Fruit fly (Drosophila melanogaster) whole organism, embryonic: Measurements from ENCODE around the gene Mkp3.

ENCODE experiments used
- BEAF-32 ChIP-seq: fragments of 200-800 bp; sonication (Bioruptor generic); optimal IDR thresholded peaks from 3 replicates; lab custom pipeline; 2017; ENCODE audit warnings: missing biosample characterization, missing genetic modification characterization, mild to moderate bottlenecking, moderate library complexity, missing genetic modification reagents
- CG10959 ChIP-seq: fragments of 200-800 bp; sonication (Bioruptor generic); IDR thresholded peaks from 2 replicates; pipeline ENCODE4 v1.3.6; 2022; ENCODE audit warnings: missing biosample characterization, missing genetic modification characterization
- CG14965 ChIP-seq: fragments of 200-800 bp; sonication (Bioruptor generic); optimal IDR thresholded peaks from 2 replicates; lab custom pipeline; 2016; ENCODE audit warnings: missing biosample characterization, missing genetic modification characterization, borderline replicate concordance
- CG1602 ChIP-seq: fragments of 200-800 bp; sonication (Bioruptor generic); optimal IDR thresholded peaks from 3 replicates; lab custom pipeline; 2016; ENCODE audit warnings: missing biosample characterization, missing genetic modification characterization
- CG18476 ChIP-seq: fragments of 200-800 bp; sonication (Bioruptor generic); optimal IDR thresholded peaks from 2 replicates; lab custom pipeline; 2016; ENCODE audit warnings: missing biosample characterization, mild to moderate bottlenecking, missing genetic modification characterization
- CG2120 ChIP-seq: fragments of 200-800 bp; sonication (Bioruptor generic); optimal IDR thresholded peaks from 3 replicates; lab custom pipeline; 2016; ENCODE audit warnings: missing biosample characterization, missing genetic modification characterization
- CG2199 ChIP-seq: fragments of 200-800 bp; sonication (Bioruptor generic); IDR thresholded peaks from 3 replicates; pipeline ENCODE4 v1.3.6; 2022; ENCODE audit warnings: missing biosample characterization, missing genetic modification characterization
- CG34422 ChIP-seq: fragments of 200-800 bp; sonication (Bioruptor generic); IDR thresholded peaks from 3 replicates; pipeline ENCODE4 v1.3.6; 2022; ENCODE audit warnings: missing biosample characterization, missing genetic modification characterization
- CG3847 ChIP-seq: fragments of 200-800 bp; sonication (Bioruptor generic); IDR thresholded peaks from 2 replicates; pipeline ENCODE4 v1.3.6; 2022; ENCODE audit warnings: missing biosample characterization, missing genetic modification characterization
- CG3995 ChIP-seq: fragments of 200-800 bp; sonication (Bioruptor generic); optimal IDR thresholded peaks from 3 replicates; lab custom pipeline; 2016; ENCODE audit warnings: missing biosample characterization, missing genetic modification characterization
- CG43689 ChIP-seq: fragments of 200-800 bp; sonication (Bioruptor generic); IDR thresholded peaks from 2 replicates; pipeline ENCODE4 v1.3.6; 2022; ENCODE audit warnings: missing biosample characterization, missing genetic modification characterization
- CG6272 ChIP-seq: fragments of 200-800 bp; sonication (Bioruptor generic); IDR thresholded peaks from 2 replicates; pipeline ENCODE4 v1.3.6; 2022; ENCODE audit warnings: missing biosample characterization, missing genetic modification characterization
- CG7786 ChIP-seq: fragments of 200-800 bp; sonication (Bioruptor generic); optimal IDR thresholded peaks from 2 replicates; lab custom pipeline; 2016; ENCODE audit warnings: missing biosample characterization, missing genetic modification characterization
- CG7987 ChIP-seq: fragments of 200-800 bp; sonication (Bioruptor generic); optimal IDR thresholded peaks from 2 replicates; lab custom pipeline; 2018; ENCODE audit warnings: missing biosample characterization, mild to moderate bottlenecking, missing genetic modification characterization, moderate library complexity
- CG8359 ChIP-seq: fragments of 200-800 bp; sonication (Bioruptor generic); optimal IDR thresholded peaks from 2 replicates; lab custom pipeline; 2017; ENCODE audit warnings: missing biosample characterization, mild to moderate bottlenecking, missing genetic modification characterization, borderline replicate concordance
- Camta ChIP-seq: fragments of 200-800 bp; sonication (Bioruptor generic); optimal IDR thresholded peaks from 2 replicates; lab custom pipeline; 2016; ENCODE audit warnings: missing biosample characterization, missing genetic modification characterization
- E2f1 ChIP-seq: fragments of 200-800 bp; sonication (Bioruptor generic); IDR thresholded peaks from 2 replicates; pipeline ENCODE4 v1.3.6; 2022; ENCODE audit warnings: missing biosample characterization, missing genetic modification characterization
- Eip74EF ChIP-seq, 2 experiments: fragments of 200-800 bp in 1 of 2; fragments of >200 bp in 1 of 2; sonication (Bioruptor generic) in 1 of 2; optimal IDR thresholded peaks; 2 replicates each; lab custom pipeline; 2017 to 2019; ENCODE audit warnings: missing biosample characterization in 2 of 2, missing genetic modification characterization in 2 of 2, mild to moderate bottlenecking in 1 of 2, moderate library complexity in 1 of 2
- Elba2 ChIP-seq: fragments of 200-800 bp; sonication (Bioruptor generic); optimal IDR thresholded peaks from 3 replicates; lab custom pipeline; 2016; ENCODE audit warnings: missing biosample characterization, missing genetic modification characterization
- Hey ChIP-seq: fragments of 200-800 bp; sonication (Bioruptor generic); optimal IDR thresholded peaks from 3 replicates; lab custom pipeline; 2018; ENCODE audit warnings: missing biosample characterization, mild to moderate bottlenecking, missing genetic modification characterization
- HmgZ ChIP-seq: fragments of 200-800 bp; sonication (Bioruptor generic); optimal IDR thresholded peaks from 2 replicates; lab custom pipeline; 2018; ENCODE audit warnings: missing biosample characterization, mild to moderate bottlenecking, missing genetic modification characterization
- Hmr ChIP-seq: fragments of 200-800 bp; sonication (Bioruptor generic); optimal IDR thresholded peaks from 3 replicates; lab custom pipeline; 2017; ENCODE audit warnings: mild to moderate bottlenecking, missing biosample characterization, missing genetic modification reagents, missing genetic modification characterization
- Mad ChIP-seq: fragments of 200-800 bp; sonication (Bioruptor generic); optimal IDR thresholded peaks from 2 replicates; lab custom pipeline; 2016; ENCODE audit warnings: missing biosample characterization, missing genetic modification characterization
- Nf-YC ChIP-seq: fragments of 200-800 bp; optimal IDR thresholded peaks from 3 replicates; lab custom pipeline; 2019; ENCODE audit warnings: missing biosample characterization, mild to moderate bottlenecking, missing genetic modification characterization, moderate library complexity
- Ravus ChIP-seq: fragments of 200-800 bp; sonication (Bioruptor generic); IDR thresholded peaks from 2 replicates; pipeline ENCODE4 v1.3.6; 2022; ENCODE audit warnings: missing biosample characterization, missing genetic modification characterization
- Scr ChIP-seq: fragments of 200-800 bp; sonication (Bioruptor generic); IDR thresholded peaks from 2 replicates; pipeline ENCODE4 v1.3.6; 2022; ENCODE audit warnings: missing biosample characterization, missing genetic modification characterization; ENCODE audit not compliant: partially characterized antibody
- Side ChIP-seq: fragments of 200-800 bp; sonication (Bioruptor generic); optimal IDR thresholded peaks from 2 replicates; lab custom pipeline; 2016; ENCODE audit warnings: missing biosample characterization, missing genetic modification characterization
- Ssrp ChIP-seq: fragments of 200-800 bp; sonication (Bioruptor generic); optimal IDR thresholded peaks from 2 replicates; lab custom pipeline; 2018; ENCODE audit warnings: missing biosample characterization, mild to moderate bottlenecking, missing genetic modification characterization, moderate library complexity
- Stat92E ChIP-seq, 3 experiments: fragments of >200 bp in 2 of 3; fragments of 200-800 bp in 1 of 3; sonication (Bioruptor generic) in 1 of 3; optimal IDR thresholded peaks; 2 replicates each; lab custom pipeline; 2017 to 2019; ENCODE audit warnings: missing biosample characterization in 3 of 3, missing genetic modification characterization in 3 of 3, mild to moderate bottlenecking in 1 of 3, moderate library complexity in 1 of 3
- Trl ChIP-seq, 3 experiments: fragments of >200 bp in 2 of 3; fragments of 200-800 bp in 1 of 3; sonication (Bioruptor generic) in 1 of 3; optimal IDR thresholded peaks; 2 replicates in 1 of 3; 3 replicates in 2 of 3; lab custom pipeline; 2016 to 2017; ENCODE audit warnings: missing biosample characterization in 1 of 3, missing genetic modification characterization in 1 of 3
- Usf ChIP-seq: fragments of 200-800 bp; sonication (Bioruptor generic); optimal IDR thresholded peaks from 2 replicates; lab custom pipeline; 2017; ENCODE audit warnings: missing genotype, missing biosample characterization, missing genetic modification characterization
- YL-1 ChIP-seq: fragments of 200-800 bp; sonication (Bioruptor generic); optimal IDR thresholded peaks from 3 replicates; lab custom pipeline; 2017; ENCODE audit warnings: missing biosample characterization, mild to moderate bottlenecking, missing genetic modification characterization
- cas ChIP-seq: fragments of 200-800 bp; sonication (Bioruptor generic); IDR thresholded peaks from 2 replicates; pipeline ENCODE4 v1.3.6; 2022; ENCODE audit warnings: missing biosample characterization, missing genetic modification characterization
- corto ChIP-seq: fragments of 200-800 bp; sonication (Bioruptor generic); optimal IDR thresholded peaks from 2 replicates; lab custom pipeline; 2016; ENCODE audit warnings: missing biosample characterization, mild to moderate bottlenecking, missing genetic modification characterization, moderate library complexity
- dysf ChIP-seq: fragments of 200-800 bp; sonication (Bioruptor generic); IDR thresholded peaks from 3 replicates; pipeline ENCODE4 v1.3.6; 2022; ENCODE audit warnings: missing biosample characterization, missing genetic modification characterization
- en ChIP-seq: fragments of 200-800 bp; sonication (Bioruptor generic); optimal IDR thresholded peaks from 2 replicates; lab custom pipeline; 2016; ENCODE audit warnings: missing biosample characterization, missing genetic modification characterization
- eve ChIP-seq, 2 experiments: fragments of >200 bp; optimal IDR thresholded peaks; 2 replicates each; lab custom pipeline; 2017; ENCODE audit warnings: missing biosample characterization in 2 of 2, missing genetic modification characterization in 2 of 2
- fd3F ChIP-seq: fragments of 200-800 bp; sonication (Bioruptor generic); optimal IDR thresholded peaks from 2 replicates; lab custom pipeline; 2018; ENCODE audit warnings: missing biosample characterization, mild to moderate bottlenecking, missing genetic modification characterization, moderate library complexity
- grau ChIP-seq: fragments of 200-800 bp; optimal IDR thresholded peaks from 3 replicates; lab custom pipeline; 2019; ENCODE audit warnings: missing biosample characterization, mild to moderate bottlenecking, missing genetic modification characterization, moderate library complexity
- gsb ChIP-seq: fragments of 200-800 bp; sonication (Bioruptor generic); IDR thresholded peaks from 2 replicates; pipeline ENCODE4 v1.3.6; 2022; ENCODE audit warnings: missing biosample characterization, missing genetic modification characterization
- jing ChIP-seq: fragments of 200-800 bp; sonication (Bioruptor generic); optimal IDR thresholded peaks from 2 replicates; lab custom pipeline; 2018; ENCODE audit warnings: missing biosample characterization, mild to moderate bottlenecking, missing genetic modification characterization
- kah ChIP-seq: fragments of 200-800 bp; sonication (Bioruptor generic); optimal IDR thresholded peaks from 2 replicates; lab custom pipeline; 2018; ENCODE audit warnings: missing biosample characterization, mild to moderate bottlenecking, missing genetic modification characterization
- mirr ChIP-seq: fragments of 200-800 bp; sonication (Bioruptor generic); optimal IDR thresholded peaks from 3 replicates; lab custom pipeline; 2018; ENCODE audit warnings: missing biosample characterization, mild to moderate bottlenecking, missing genetic modification characterization
- nerfin-1 ChIP-seq: fragments of 200-800 bp; sonication (Bioruptor generic); optimal IDR thresholded peaks from 3 replicates; lab custom pipeline; 2019; ENCODE audit warnings: missing biosample characterization, mild to moderate bottlenecking, missing genetic modification characterization, moderate library complexity
- oc ChIP-seq: fragments of 200-800 bp; sonication (Bioruptor generic); optimal IDR thresholded peaks from 2 replicates; lab custom pipeline; 2018; ENCODE audit warnings: missing biosample characterization, mild to moderate bottlenecking, missing genetic modification characterization, moderate library complexity
- pnt ChIP-seq: fragments of 200-800 bp; sonication (Bioruptor generic); optimal IDR thresholded peaks from 3 replicates; lab custom pipeline; 2016; ENCODE audit warnings: missing biosample characterization, missing genetic modification characterization
- sens ChIP-seq: fragments of 200-800 bp; sonication (Bioruptor generic); peaks from one replicate; lab custom pipeline; 2016; ENCODE audit warnings: missing biosample characterization, missing genetic modification characterization
- slbo ChIP-seq: fragments of 200-800 bp; sonication (Bioruptor generic); IDR thresholded peaks from 2 replicates; pipeline ENCODE4 v1.3.6; 2022; ENCODE audit warnings: missing biosample characterization, missing genetic modification characterization
- slp2 ChIP-seq: fragments of 200-800 bp; sonication (Bioruptor generic); optimal IDR thresholded peaks from 2 replicates; lab custom pipeline; 2016; ENCODE audit warnings: missing biosample characterization, missing genetic modification characterization
- sna ChIP-seq: fragments of 200-800 bp; sonication (Bioruptor generic); IDR thresholded peaks from 2 replicates; pipeline ENCODE4 v1.3.6; 2022; ENCODE audit warnings: missing biosample characterization, missing genetic modification characterization; ENCODE audit not compliant: partially characterized antibody
- sqz ChIP-seq: fragments of 200-800 bp; sonication (Bioruptor generic); optimal IDR thresholded peaks from 3 replicates; lab custom pipeline; 2018; ENCODE audit warnings: missing biosample characterization, mild to moderate bottlenecking, missing genetic modification characterization
- sr ChIP-seq: fragments of 200-800 bp; sonication (Bioruptor generic); IDR thresholded peaks from 3 replicates; pipeline ENCODE4 v1.3.6; 2022; ENCODE audit warnings: missing biosample characterization, missing genetic modification characterization

Gene Mkp3

DNA sequence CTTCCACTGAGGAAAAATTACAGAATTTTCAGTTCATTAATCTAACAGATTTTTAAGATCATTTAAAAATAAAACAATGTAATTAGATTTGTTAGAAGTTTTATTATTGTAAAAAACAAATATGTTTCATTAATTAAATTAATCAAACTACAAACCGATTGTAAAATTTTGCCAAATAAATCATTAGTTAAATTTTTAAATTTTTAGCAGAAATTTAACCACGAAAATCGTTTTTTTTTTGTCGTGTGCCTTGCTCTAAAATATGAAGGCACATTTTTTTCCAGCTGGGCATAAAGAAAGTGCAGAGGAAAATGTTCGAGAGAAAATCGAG is 12.4 kb downstream of the Mkp3 start (continued):
- TF ChIP-seq Side (GFP tag; lab: Kevin White, UChicago): no peak
- TF ChIP-seq dysf: no peak
- no peak for TF ChIP-seq sna
- TF ChIP-seq CG34422 (GFP tag; lab: Robert Waterston, UW): no peak
- TF ChIP-seq Ssrp (tag; lab: Kevin White, UChicago): peak; percentile 74
- TF ChIP-seq CG2199 (GFP tag; lab: Robert Waterston, UW): no peak
- TF ChIP-seq CG3995: no peak
- no peak for TF ChIP-seq Trl (optimal IDR thresholded peaks at IDR 0.05; lab: Kevin White, UChicago)
- no peak for TF ChIP-seq Trl (GFP tag; optimal IDR thresholded peaks at IDR 0.05; lab: Kevin White, UChicago)
- no peak for TF ChIP-seq Usf
- TF ChIP-seq CG6272 (GFP tag; lab: Robert Waterston, UW): no peak
- TF ChIP-seq grau: peak; percentile 52
- no peak for TF ChIP-seq Scr (GFP tag; lab: Robert Waterston, UW)
- no peak for TF ChIP-seq sr (GFP tag; lab: Robert Waterston, UW)
- TF ChIP-seq Nf-YC (tag; lab: Kevin White, UChicago): no peak
- no peak for TF ChIP-seq CG3847 (GFP tag; lab: Robert Waterston, UW)
- TF ChIP-seq CG18476 (GFP tag; lab: Kevin White, UChicago): no peak
- TF ChIP-seq CG2120 (GFP tag; lab: Kevin White, UChicago): no peak
- TF ChIP-seq CG8359 (GFP tag; lab: Kevin White, UChicago): no peak
- no peak for TF ChIP-seq CG10959 (GFP tag; lab: Robert Waterston, UW)
- TF ChIP-seq HmgZ (tag; lab: Kevin White, UChicago): no peak
- TF ChIP-seq eve (GFP tag; optimal IDR thresholded peaks at IDR 0.05; lab: Kevin White, UChicago): peak in 1 of 2 experiments; percentile 69
- TF ChIP-seq nerfin-1: peak; percentile 48
- TF ChIP-seq Elba2 (GFP tag; lab: Kevin White, UChicago): no peak
- no peak for TF ChIP-seq Camta (GFP tag; lab: Kevin White, UChicago)
- no peak for TF ChIP-seq mirr (GFP tag; lab: Kevin White, UChicago)
- no peak for TF ChIP-seq BEAF-32 (GFP tag; lab: Kevin White, UChicago)
- TF ChIP-seq cas (GFP tag; lab: Robert Waterston, UW): no peak
- no peak for TF ChIP-seq sqz (GFP tag; lab: Kevin White, UChicago)
- peak; percentile 46 for TF ChIP-seq sens (GFP tag; lab: Kevin White, UChicago)
- TF ChIP-seq CG7786 (GFP tag; lab: Kevin White, UChicago): no peak
- TF ChIP-seq jing: no peak
- no peak for TF ChIP-seq kah
- no peak for TF ChIP-seq Ravus (GFP tag; lab: Robert Waterston, UW)
- TF ChIP-seq Mad (GFP tag; lab: Kevin White, UChicago): no peak
- peak in 1 of 2 experiments; percentile 75 for TF ChIP-seq Eip74EF (GFP tag; optimal IDR thresholded peaks at IDR 0.05; lab: Kevin White, UChicago)
- TF ChIP-seq slp2 (GFP tag; lab: Kevin White, UChicago): no peak
- TF ChIP-seq CG14965: no peak
- TF ChIP-seq YL-1 (GFP tag; lab: Kevin White, UChicago): no peak
- no peak for TF ChIP-seq CG43689 (GFP tag; lab: Robert Waterston, UW)
- TF ChIP-seq en: no peak
- TF ChIP-seq slbo (GFP tag; lab: Robert Waterston, UW): no peak
- TF ChIP-seq fd3F (GFP tag; lab: Kevin White, UChicago): no peak
- no peak for TF ChIP-seq pnt
- peak; percentile 39 for TF ChIP-seq oc
- TF ChIP-seq E2f1: no peak
- no peak for TF ChIP-seq corto (GFP tag; lab: Kevin White, UChicago)
- TF ChIP-seq Hey (tag; lab: Kevin White, UChicago): no peak
- no peak for TF ChIP-seq Hmr (GFP tag; lab: Kevin White, UChicago)
- no peak for TF ChIP-seq gsb (GFP tag; lab: Robert Waterston, UW)
- peak in 1 of 3 experiments; percentile 5 for TF ChIP-seq Stat92E (GFP tag; optimal IDR thresholded peaks at IDR 0.05; lab: Kevin White, UChicago)
- no peak for TF ChIP-seq CG7987 (GFP tag; lab: Kevin White, UChicago)
- no peak for TF ChIP-seq CG1602 (GFP tag; lab: Kevin White, UChicago)
